Worm (Caenorhabditis elegans) whole organism, early embryonic: ENCODE measurements around the gene B0244.4.

ENCODE experiments used
- ama-1 ChIP-seq: fragments of 150-350 bp; optimal IDR thresholded peaks from 2 replicates; lab custom pipeline; 2014
- ets-7 ChIP-seq: sonication (generic microtip); optimal IDR thresholded peaks from 2 replicates; lab custom pipeline; 2016; ENCODE audit warnings: missing genotype, missing genetic modification characterization, missing compliant biosample characterization
- hnd-1 ChIP-seq: sonication (generic microtip); optimal IDR thresholded peaks from 2 replicates; lab custom pipeline; 2016; ENCODE audit warnings: missing genetic modification characterization, missing compliant biosample characterization
- scrt-1 ChIP-seq: fragments of 200-800 bp; sonication (Bioruptor generic); IDR thresholded peaks from 2 replicates; pipeline ENCODE4 v1.3.6; 2022; ENCODE audit warnings: missing genetic modification characterization, missing compliant biosample characterization
- sea-1 ChIP-seq: fragments of 200-800 bp; sonication (Bioruptor generic); conservative IDR thresholded peaks from 2 replicates; pipeline ENCODE4 v1.3.6; 2022; ENCODE audit warnings: missing genetic modification characterization, missing compliant biosample characterization

- TF ChIP-seq sea-1 (GFP tag; lab: Robert Waterston, UW) (no peak), scrt-1 (GFP tag; lab: Robert Waterston, UW) (no peak), hnd-1 (no peak), ama-1 (no peak), ets-7 (tag; lab: Kevin White, UChicago) (no peak)
Measured at ce11 chrIII:5719105-5719831, 28.0 kb upstream of the B0244.4 start.
